Worm (Caenorhabditis elegans) whole organism, L1 larva: ENCODE results near the gene F11A5.9.

Experiments used
- C34B4.2 ChIP-seq: sonication (generic microtip); optimal IDR thresholded peaks from 2 replicates; lab custom pipeline; 2017; ENCODE audit warnings: mild to moderate bottlenecking, missing genetic modification characterization, missing compliant biosample characterization
- aly-2 ChIP-seq: fragments of 150-350 bp; optimal IDR thresholded peaks from 2 replicates; lab custom pipeline; 2014; ENCODE audit warnings: missing biosample characterization, missing genetic modification characterization
- blmp-1 ChIP-seq: fragments of 150-350 bp; optimal IDR thresholded peaks from 2 replicates; lab custom pipeline; 2014; ENCODE audit warnings: missing biosample characterization, missing genetic modification characterization
- ceh-63 ChIP-seq: fragments of 200-800 bp; sonication (Bioruptor generic); optimal IDR thresholded peaks from 2 replicates; lab custom pipeline; 2018; ENCODE audit warnings: mild to moderate bottlenecking, missing genetic modification characterization, missing compliant biosample characterization
- ceh-8 ChIP-seq: fragments of 200-800 bp; sonication (Bioruptor generic); optimal IDR thresholded peaks from 2 replicates; lab custom pipeline; 2018; ENCODE audit warnings: mild to moderate bottlenecking, missing genetic modification characterization, moderate library complexity, missing compliant biosample characterization
- efl-1 ChIP-seq, 4 experiments: fragments of 150-350 bp; optimal IDR thresholded peaks in 3 of 4; peaks in 1 of 4; 1 replicate in 1 of 4; 2 replicates in 3 of 4; lab custom pipeline; 2014; ENCODE audit warnings: missing biosample characterization in 2 of 4, missing genetic modification characterization in 2 of 4, missing genetic modification reagents in 2 of 4
- efl-3 ChIP-seq: fragments of 200-800 bp; sonication (Bioruptor generic); optimal IDR thresholded peaks from 2 replicates; lab custom pipeline; 2018; ENCODE audit warnings: mild to moderate bottlenecking, missing genetic modification characterization, missing compliant biosample characterization
- egl-13 ChIP-seq: sonication (generic microtip); optimal IDR thresholded peaks from 2 replicates; lab custom pipeline; 2016; ENCODE audit warnings: missing genotype, missing genetic modification reagents, missing genetic modification characterization, missing compliant biosample characterization
- elt-2 ChIP-seq: sonication (generic microtip); optimal IDR thresholded peaks from 2 replicates; lab custom pipeline; 2016; ENCODE audit warnings: missing genetic modification characterization, mild to moderate bottlenecking, inconsistent platforms, missing compliant biosample characterization, missing genetic modification reagents
- elt-3 ChIP-seq, 6 experiments: fragments of 150-350 bp in 1 of 6; sonication (generic microtip); optimal IDR thresholded peaks; 2 replicates each; lab custom pipeline; 2017 to 2018; ENCODE audit warnings: missing biosample characterization in 6 of 6, missing genetic modification characterization in 6 of 6, inconsistent platforms in 1 of 6
- fkh-8 ChIP-seq: sonication (generic microtip); optimal IDR thresholded peaks from 2 replicates; lab custom pipeline; 2016; ENCODE audit warnings: mild to moderate bottlenecking, missing genetic modification characterization, missing compliant biosample characterization
- hlh-17 ChIP-seq: fragments of 200-800 bp; sonication (Bioruptor generic); optimal IDR thresholded peaks from 2 replicates; lab custom pipeline; 2018; ENCODE audit warnings: missing genetic modification characterization, mild to moderate bottlenecking, missing compliant biosample characterization, moderate library complexity, borderline replicate concordance
- jun-1 ChIP-seq: fragments of 150-350 bp; optimal IDR thresholded peaks from 2 replicates; lab custom pipeline; 2014; ENCODE audit warnings: missing biosample characterization, missing genetic modification reagents, missing genetic modification characterization
- lin-15B ChIP-seq: fragments of 150-350 bp; sonication (generic microtip); optimal IDR thresholded peaks from 3 replicates; lab custom pipeline; 2014; ENCODE audit warnings: missing biosample characterization, missing genetic modification characterization
- lir-3 ChIP-seq: sonication (generic microtip); optimal IDR thresholded peaks from 2 replicates; lab custom pipeline; 2016; ENCODE audit warnings: mild to moderate bottlenecking, missing genetic modification characterization, moderate library complexity, missing compliant biosample characterization; ENCODE audit not compliant: poor library complexity
- lsy-2 ChIP-seq, 2 experiments: fragments of 150-350 bp; optimal IDR thresholded peaks; 2 replicates each; lab custom pipeline; 2014; ENCODE audit warnings: missing biosample characterization in 2 of 2, missing genetic modification characterization in 2 of 2
- mab-9 ChIP-seq: fragments of 200-800 bp; sonication (Bioruptor generic); IDR thresholded peaks from 2 replicates; pipeline ENCODE4 v1.3.6; 2022; ENCODE audit warnings: missing genetic modification reagents, missing genetic modification characterization, missing compliant biosample characterization
- mdl-1 ChIP-seq, 2 experiments: fragments of 150-350 bp; optimal IDR thresholded peaks; 2 replicates each; lab custom pipeline; 2014 to 2017; ENCODE audit warnings: missing biosample characterization in 2 of 2, missing genetic modification characterization in 2 of 2, inconsistent platforms in 1 of 2
- mef-2 ChIP-seq: fragments of 150-350 bp; optimal IDR thresholded peaks from 2 replicates; lab custom pipeline; 2014; ENCODE audit warnings: missing biosample characterization, missing genetic modification characterization
- nhr-19 ChIP-seq: fragments of 200-800 bp; sonication (Bioruptor generic); conservative IDR thresholded peaks from 2 replicates; pipeline ENCODE4 v1.3.6; 2022; ENCODE audit warnings: missing genetic modification characterization, missing compliant biosample characterization
- nhr-20 ChIP-seq: sonication (generic microtip); optimal IDR thresholded peaks from 2 replicates; lab custom pipeline; 2016; ENCODE audit warnings: mild to moderate bottlenecking, missing genetic modification characterization, missing compliant biosample characterization
- nhr-28 ChIP-seq: fragments of 150-350 bp; optimal IDR thresholded peaks from 2 replicates; lab custom pipeline; 2014; ENCODE audit warnings: missing biosample characterization, missing genetic modification characterization
- nhr-71 ChIP-seq: sonication (generic microtip); optimal IDR thresholded peaks from 2 replicates; lab custom pipeline; 2016; ENCODE audit warnings: mild to moderate bottlenecking, missing genetic modification characterization, moderate library complexity, missing compliant biosample characterization
- nhr-77 ChIP-seq: fragments of 150-350 bp; optimal IDR thresholded peaks from 2 replicates; lab custom pipeline; 2014; ENCODE audit warnings: missing biosample characterization, missing genetic modification characterization
- nhr-84 ChIP-seq: sonication (generic microtip); optimal IDR thresholded peaks from 2 replicates; lab custom pipeline; 2017; ENCODE audit warnings: missing biosample characterization, missing genetic modification characterization
- nhr-90 ChIP-seq: sonication (generic microtip); optimal IDR thresholded peaks from 2 replicates; lab custom pipeline; 2016; ENCODE audit warnings: mild to moderate bottlenecking, missing genetic modification characterization, missing compliant biosample characterization; ENCODE audit not compliant: poor library complexity
- pax-3 ChIP-seq: fragments of 200-800 bp; sonication (Bioruptor generic); optimal IDR thresholded peaks from 2 replicates; lab custom pipeline; 2018; ENCODE audit warnings: mild to moderate bottlenecking, missing genetic modification characterization, moderate library complexity, missing compliant biosample characterization
- pqm-1 ChIP-seq: sonication (generic microtip); optimal IDR thresholded peaks from 3 replicates; lab custom pipeline; 2017; ENCODE audit warnings: missing biosample characterization, missing genetic modification characterization
- snpc-4 ChIP-seq: fragments of 150-350 bp; optimal IDR thresholded peaks from 2 replicates; lab custom pipeline; 2014; ENCODE audit warnings: missing biosample characterization, missing genetic modification characterization
- snu-23 ChIP-seq: sonication (generic microtip); optimal IDR thresholded peaks from 2 replicates; lab custom pipeline; 2016; ENCODE audit warnings: missing genetic modification characterization, missing compliant biosample characterization
- sox-4 ChIP-seq: sonication (generic microtip); optimal IDR thresholded peaks from 2 replicates; lab custom pipeline; 2016; ENCODE audit warnings: missing genetic modification characterization, missing compliant biosample characterization
- sptf-1 ChIP-seq: fragments of 150-350 bp; optimal IDR thresholded peaks from 2 replicates; lab custom pipeline; 2014; ENCODE audit warnings: missing biosample characterization, missing genetic modification characterization
- tbx-2 ChIP-seq: sonication (generic microtip); optimal IDR thresholded peaks from 2 replicates; lab custom pipeline; 2016; ENCODE audit warnings: missing genetic modification characterization, missing compliant biosample characterization
- tlp-1 ChIP-seq: fragments of 150-350 bp; optimal IDR thresholded peaks from 2 replicates; lab custom pipeline; 2014; ENCODE audit warnings: missing biosample characterization, missing genetic modification characterization
- unc-62 ChIP-seq: fragments of 150-350 bp; optimal IDR thresholded peaks from 2 replicates; lab custom pipeline; 2014; ENCODE audit warnings: missing biosample characterization, missing genetic modification reagents, missing genetic modification characterization
- unc-86 ChIP-seq: sonication (generic microtip); optimal IDR thresholded peaks from 2 replicates; lab custom pipeline; 2016; ENCODE audit warnings: missing genetic modification characterization, missing compliant biosample characterization
- zag-1 ChIP-seq: fragments of 150-350 bp; optimal IDR thresholded peaks from 2 replicates; lab custom pipeline; 2014; ENCODE audit warnings: missing biosample characterization, missing genetic modification characterization
- zip-4 ChIP-seq: fragments of 200-800 bp; sonication (Bioruptor generic); optimal IDR thresholded peaks from 2 replicates; lab custom pipeline; 2018; ENCODE audit warnings: mild to moderate bottlenecking, missing genetic modification characterization, moderate library complexity, missing compliant biosample characterization
- ztf-11 ChIP-seq, 2 experiments: sonication (generic microtip); optimal IDR thresholded peaks; 2 replicates each; lab custom pipeline; 2016 to 2017; ENCODE audit warnings: missing genetic modification characterization in 2 of 2, missing biosample characterization in 1 of 2, missing compliant biosample characterization in 1 of 2
- ztf-4 ChIP-seq: fragments of 150-350 bp; optimal IDR thresholded peaks from 2 replicates; lab custom pipeline; 2014; ENCODE audit warnings: missing biosample characterization, missing genetic modification characterization

F11A5.9 gene

ce11 chrV:16226581-16226980 lies 11.9 kb downstream of the F11A5.9 start, which contains the start of gene F11A5.13:
TSS of gene F11A5.13 (minus strand) at chrV:16226681.
- TF ChIP-seq sox-4 (tag; lab: Kevin White, UChicago) (no peak), tbx-2 (tag; lab: Kevin White, UChicago) (no peak), mef-2 (tag; lab: Kevin White, UChicago) (no peak), blmp-1 (tag; lab: Kevin White, UChicago) (no peak), jun-1 (no peak), lir-3 (tag; lab: Kevin White, UChicago) (no peak), nhr-20 (tag; lab: Kevin White, UChicago) (no peak), pax-3 (tag; lab: Kevin White, UChicago) (no peak), snu-23 (GFP tag; lab: Kevin White, UChicago) (no peak), C34B4.2 (no peak), nhr-71 (no peak)

- no peak for TF ChIP-seq C34B4.2
- TF ChIP-seq aly-2 (tag; lab: Kevin White, UChicago), result no peak
- TF ChIP-seq lsy-2 (tag; optimal IDR thresholded peaks at IDR 0.05; lab: Kevin White, UChicago), result no peak
- TF ChIP-seq mab-9 (GFP tag; lab: Robert Waterston, UW), result no peak
- TF ChIP-seq sptf-1 (tag; lab: Kevin White, UChicago), result no peak
- TF ChIP-seq snpc-4 (tag; lab: Kevin White, UChicago), result no peak
- no peak for TF ChIP-seq nhr-19
- TF ChIP-seq unc-62, result no peak
- no peak for TF ChIP-seq nhr-28 (tag; lab: Kevin White, UChicago)
- TF ChIP-seq nhr-77 (tag; lab: Kevin White, UChicago), result no peak
- TF ChIP-seq tbx-2 (tag; lab: Kevin White, UChicago), result no peak
- TF ChIP-seq pqm-1 (tag; lab: Kevin White, UChicago), result no peak
- TF ChIP-seq ceh-63, result no peak
- no peak for TF ChIP-seq zag-1 (tag; lab: Kevin White, UChicago)
- TF ChIP-seq unc-86 (tag; lab: Kevin White, UChicago), result no peak
- no peak for TF ChIP-seq elt-2
- TF ChIP-seq, all 84 proteins: peak for 0
These were observed 14.7 kb downstream of the F11A5.9 start for ce11 chrV:16229439-16229838.

- TF ChIP-seq elt-3 (tag; optimal IDR thresholded peaks at IDR 0.05; lab: Kevin White, UChicago) (peak in 1 of 6 experiments; percentile 18), fkh-8 (no peak), nhr-84 (tag; lab: Kevin White, UChicago) (no peak), nhr-71 (no peak)
These were observed 15.2 kb downstream of the F11A5.9 start, which contains the start of the genes F21H7.2 and F21H7.12 for ce11 chrV:16229896-16230295. TSS of gene F21H7.2 (minus strand) at chrV:16229996. TSS of gene F21H7.12 (plus strand) at chrV:16230165.

DNA sequence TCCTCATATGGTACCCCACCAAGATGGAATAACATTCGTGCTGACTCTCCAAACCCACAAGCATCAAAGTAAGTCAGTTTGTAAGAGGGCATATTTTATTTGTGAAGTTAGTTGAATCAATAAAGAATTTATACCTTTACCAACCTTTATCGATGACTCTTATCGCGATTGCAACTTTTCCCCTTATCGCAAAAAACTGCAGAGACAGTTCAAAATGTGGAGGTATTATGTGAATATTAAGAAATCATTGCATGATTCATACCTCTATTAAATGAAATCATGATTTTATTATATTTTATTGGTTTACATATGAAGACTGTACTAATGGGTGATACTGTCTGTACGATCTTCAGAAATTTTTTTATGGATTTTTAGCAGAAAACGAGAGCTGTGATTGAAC lies 17.5 kb downstream of the F11A5.9 start, which contains the start of gene gst-22:
gst-22 (minus strand) TSS at position 103 of the 400 bp plus-strand sequence.
- no peak for TF ChIP-seq lin-15B (tag; lab: Kevin White, UChicago)
- no peak for TF ChIP-seq efl-1 (optimal IDR thresholded peaks at IDR 0.05; lab: Kevin White, UChicago)
- TF ChIP-seq efl-1 (GFP tag; optimal IDR thresholded peaks at IDR 0.05 in 1 of 2; lab: Kevin White, UChicago), result peak in 1 of 2 experiments; percentile 63
- no peak for TF ChIP-seq mab-9 (GFP tag; lab: Robert Waterston, UW)
- TF ChIP-seq tlp-1 (tag; lab: Kevin White, UChicago), result peak; percentile 64
- TF ChIP-seq elt-2, result peak; percentile 89

DNA sequence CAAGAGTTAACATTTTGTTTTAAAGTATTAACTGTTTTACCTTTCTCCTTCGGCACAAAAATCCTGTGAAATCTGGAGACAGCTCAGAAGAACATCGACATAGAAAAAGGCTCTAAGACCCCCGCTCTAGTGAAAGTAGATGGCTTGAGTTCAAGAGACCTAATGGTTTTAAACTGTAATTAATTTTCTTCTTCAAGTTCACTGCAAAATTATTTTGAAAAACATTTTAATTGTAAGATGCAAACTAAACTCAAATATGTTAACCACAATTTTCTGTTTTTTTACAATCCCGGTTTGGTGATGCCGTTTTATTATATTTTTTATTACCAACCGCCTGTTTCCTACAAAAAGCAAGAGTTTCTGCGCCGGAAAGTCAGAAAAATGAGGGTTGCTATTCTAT lies 18.9 kb downstream of the F11A5.9 start, which contains the start of gene clec-233:
clec-233 (plus strand) TSS at position 301 of the 400 bp plus-strand sequence.
- no peak for TF ChIP-seq egl-13
- TF ChIP-seq mdl-1 (tag; optimal IDR thresholded peaks at IDR 0.05; lab: Kevin White, UChicago), result no peak
- TF ChIP-seq ceh-8 (GFP tag; lab: Kevin White, UChicago), result no peak
- no peak for TF ChIP-seq nhr-90
- no peak for TF ChIP-seq ztf-4
- no peak for TF ChIP-seq ztf-11 (tag; optimal IDR thresholded peaks at IDR 0.05; lab: Kevin White, UChicago)
- TF ChIP-seq efl-3 (GFP tag; lab: Kevin White, UChicago), result no peak
- TF ChIP-seq unc-86 (tag; lab: Kevin White, UChicago), result no peak
- no peak for TF ChIP-seq lir-3 (tag; lab: Kevin White, UChicago)
- no peak for TF ChIP-seq mef-2 (tag; lab: Kevin White, UChicago)
- TF ChIP-seq lin-15B (tag; lab: Kevin White, UChicago), result no peak
- TF ChIP-seq nhr-20 (tag; lab: Kevin White, UChicago), result no peak
- TF ChIP-seq zip-4 (GFP tag; lab: Kevin White, UChicago), result no peak
- TF ChIP-seq efl-1 (optimal IDR thresholded peaks at IDR 0.05; lab: Kevin White, UChicago), result no peak
- TF ChIP-seq efl-1 (GFP tag; optimal IDR thresholded peaks at IDR 0.05 in 1 of 2; lab: Kevin White, UChicago), result no peak
- no peak for TF ChIP-seq hlh-17 (GFP tag; lab: Kevin White, UChicago)
